Worm (Caenorhabditis elegans) whole organism, dauer: ENCODE data around the gene acdh-8.
"Not testable (repeated sequence)": the region's sequence is repeated elsewhere in the genome, so short reads cannot be mapped to it uniquely, and the experiment has no call there.

ENCODE experiments used
- unc-62 ChIP-seq: sonication (generic microtip); optimal IDR thresholded peaks from 2 replicates; lab custom pipeline; 2017; ENCODE audit warnings: missing biosample characterization, missing genetic modification reagents, missing genetic modification characterization

The acdh-8 gene

ce11 chrII:5794195-5794594 lies at the start of gene acdh-8:
TSS of gene acdh-8 (plus strand) at chrII:5794495.
- TF ChIP-seq unc-62 = no peak

- no peak for TF ChIP-seq unc-62
Observed at ce11 chrII:5745088-5745487, 49.2 kb upstream of the acdh-8 start, which contains the start of gene F10C1.9. TSS of gene F10C1.9 (minus strand) at chrII:5745284.

ce11 chrII:5747312-5747711 lies 47.0 kb upstream of the acdh-8 start:
- TF ChIP-seq unc-62 = no peak

- TF ChIP-seq unc-62 = no peak
Observed at ce11 chrII:5748395-5748794, 45.9 kb upstream of the acdh-8 start.

- TF ChIP-seq unc-62 = no peak
Observed at ce11 chrII:5749733-5750238, 44.5 kb upstream of the acdh-8 start, which contains the start of gene ifb-2. TSS of gene ifb-2 (plus strand) at chrII:5750188.

DNA sequence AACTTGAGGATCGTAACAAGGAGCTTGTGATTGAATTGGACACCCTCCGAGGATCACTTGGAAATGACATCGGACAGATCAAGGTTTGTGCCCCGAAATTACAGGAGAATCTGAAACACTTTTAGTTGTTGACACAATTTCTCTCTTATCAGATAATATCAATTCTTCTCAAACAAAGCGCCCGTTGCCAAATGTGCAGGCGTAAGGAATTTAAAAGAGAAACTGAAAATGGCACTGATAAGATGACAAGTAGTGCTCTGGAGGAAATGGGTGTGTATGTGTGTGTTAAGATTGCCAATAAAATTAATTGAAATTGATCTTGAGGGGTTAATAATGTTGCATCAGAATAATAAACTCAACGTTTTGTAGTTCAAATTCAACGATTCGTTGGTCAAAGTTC lies 42.9 kb upstream of the acdh-8 start:
- TF ChIP-seq unc-62 = no peak

ce11 chrII:5754168-5754567 lies 40.1 kb upstream of the acdh-8 start, which contains the start of gene F10C1.8:
TSS of gene F10C1.8 (plus strand) at chrII:5754468.
- no peak for TF ChIP-seq unc-62

ce11 chrII:5757656-5758055 lies 36.6 kb upstream of the acdh-8 start, which contains the start of the genes F10C1.3 and F10C1.23:
TSS of gene F10C1.3 (minus strand) at chrII:5757756.
TSS of gene F10C1.23 (plus strand) at chrII:5758040.
- not testable (repeated sequence) for TF ChIP-seq unc-62

- no peak for TF ChIP-seq unc-62
Observed at ce11 chrII:5765318-5765717, 29.0 kb upstream of the acdh-8 start, which contains the start of gene ifb-1. TSS of gene ifb-1 (plus strand) at chrII:5765618.

DNA sequence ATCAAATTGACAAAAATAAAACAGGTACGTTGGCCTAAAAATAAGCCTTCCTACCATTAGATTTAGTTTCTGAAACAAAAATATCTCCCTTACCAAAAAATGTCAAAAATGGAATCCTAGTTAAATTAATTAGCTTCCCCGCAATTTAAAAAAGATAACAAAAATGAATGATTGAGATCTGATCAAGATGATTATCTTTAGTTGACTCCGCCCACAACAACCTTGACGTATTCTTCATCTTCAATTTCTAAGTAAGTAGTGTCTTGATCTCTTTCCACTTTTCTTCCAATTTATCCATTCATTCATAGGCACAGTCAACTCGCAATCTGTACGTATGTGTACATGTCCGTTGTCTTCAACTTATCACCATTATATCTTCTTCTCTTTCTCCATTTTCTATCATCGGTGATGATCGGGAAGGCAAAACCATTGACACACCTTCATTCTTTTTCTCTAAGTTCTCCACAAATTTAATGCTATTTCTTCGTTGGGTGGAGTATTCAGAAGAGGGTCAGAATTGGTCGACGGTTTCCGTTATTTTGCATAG lies 25.9 kb upstream of the acdh-8 start:
- TF ChIP-seq unc-62 = no peak

ce11 chrII:5772547-5773142 lies 21.6 kb upstream of the acdh-8 start:
- TF ChIP-seq unc-62 = no peak

DNA sequence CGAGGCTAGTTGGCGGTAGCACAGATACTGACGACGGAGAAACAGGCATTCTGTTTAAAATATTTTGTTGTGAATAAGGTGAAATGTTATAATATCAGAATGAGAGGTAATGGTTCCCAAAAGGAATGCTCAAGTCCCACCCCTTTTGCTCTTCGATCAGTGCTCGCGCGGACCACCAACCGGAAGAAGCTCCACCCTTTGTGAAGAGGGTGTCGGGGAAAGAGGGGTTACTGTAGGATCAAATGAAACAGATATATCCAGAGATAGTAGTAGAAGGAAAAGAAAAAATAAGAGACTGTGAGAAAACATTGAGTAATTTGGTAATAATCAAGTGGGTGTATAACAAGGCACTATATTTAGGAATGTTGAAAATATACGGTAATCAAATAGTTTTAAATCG lies 20.2 kb upstream of the acdh-8 start, which contains the start of the genes dmd-5 and F10C1.1:
Gene dmd-5 (minus strand): TSS at position 101 of the 400 bp plus-strand sequence.
Gene F10C1.1 (plus strand): TSS at position 110 of the 400 bp plus-strand sequence.
- TF ChIP-seq unc-62 = no peak

DNA sequence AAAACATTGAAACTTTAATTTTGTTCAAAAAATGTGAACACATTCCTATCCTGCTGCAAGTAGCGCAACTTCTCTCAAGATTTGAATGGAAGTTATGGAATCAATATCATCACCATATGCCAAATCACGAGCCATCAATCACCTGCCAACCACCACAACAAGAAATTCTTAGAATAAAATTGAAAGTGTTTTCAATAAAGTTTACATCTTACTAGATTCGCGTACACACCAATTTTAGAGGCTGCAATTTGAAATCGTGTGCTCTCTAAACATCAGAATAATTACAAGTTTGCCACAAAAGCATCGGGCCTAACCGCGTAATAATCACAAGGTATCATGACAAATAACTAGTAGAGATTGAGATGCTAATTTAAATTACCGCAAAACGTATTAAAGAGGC lies 19.4 kb upstream of the acdh-8 start:
- no peak for TF ChIP-seq unc-62

DNA sequence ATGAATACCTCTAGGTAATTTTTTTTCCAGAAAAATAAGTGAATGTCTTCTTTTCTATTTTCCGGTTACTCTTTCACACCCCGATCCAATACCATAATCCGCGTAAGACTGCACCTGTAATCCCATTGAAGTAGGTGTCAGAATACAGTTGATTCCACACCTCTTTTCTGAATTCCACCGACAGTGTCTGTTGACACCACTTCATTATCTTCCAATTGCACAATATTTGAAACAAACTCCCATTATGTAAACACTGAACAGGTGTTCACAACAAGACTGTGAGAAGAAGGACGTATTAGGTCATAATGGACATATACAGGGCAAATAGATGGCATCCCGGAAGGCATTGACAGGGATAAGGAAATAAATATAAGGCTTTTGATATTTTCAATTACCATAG lies 16.9 kb upstream of the acdh-8 start:
- no peak for TF ChIP-seq unc-62

ce11 chrII:5779866-5780265 lies 14.4 kb upstream of the acdh-8 start:
- TF ChIP-seq unc-62 = no peak

- TF ChIP-seq unc-62 = no peak
Observed at ce11 chrII:5781935-5782921, 12.1 kb upstream of the acdh-8 start, which contains the start of gene K05F1.6. TSS of gene K05F1.6 (plus strand) at chrII:5782520.

DNA sequence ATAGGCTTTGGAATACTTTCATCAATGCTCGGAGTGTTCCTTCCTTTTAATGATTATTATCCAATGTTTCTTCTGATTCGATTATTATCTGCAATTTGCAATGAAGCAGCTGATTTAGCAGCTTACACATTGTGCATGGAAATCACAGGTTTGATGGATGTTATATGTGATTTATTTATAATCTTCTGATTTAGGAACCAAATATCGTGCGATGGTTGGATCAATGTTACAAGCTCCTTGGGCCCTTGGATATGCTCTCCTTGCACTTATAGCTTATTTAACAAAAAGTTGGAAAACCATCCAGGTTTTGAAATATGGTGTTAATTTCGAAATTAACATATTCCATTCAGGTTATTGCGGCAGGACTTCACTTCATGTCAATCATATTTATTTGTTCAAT lies 8.8 kb upstream of the acdh-8 start:
- no peak for TF ChIP-seq unc-62
